Worm (Caenorhabditis elegans) whole organism, late embryonic: Measurements from ENCODE around the gene Y54G2A.72.

Source experiments
- C08G9.2 ChIP-seq: sonication (generic microtip); optimal IDR thresholded peaks from 2 replicates; lab custom pipeline; 2016; ENCODE audit warnings: mild to moderate bottlenecking, missing genetic modification characterization, moderate library complexity, missing compliant biosample characterization
- K02D7.2 ChIP-seq: sonication (generic microtip); optimal IDR thresholded peaks from 2 replicates; lab custom pipeline; 2017; ENCODE audit warnings: mild to moderate bottlenecking, missing genetic modification characterization, missing compliant biosample characterization
- K09A11.1 ChIP-seq: sonication (generic microtip); optimal IDR thresholded peaks from 2 replicates; lab custom pipeline; 2017; ENCODE audit warnings: antibody characterized with exemption, mild to moderate bottlenecking, missing genetic modification characterization, missing compliant biosample characterization; ENCODE audit not compliant: insufficient read depth
- T23F11.4 ChIP-seq: fragments of 200-800 bp; sonication (Bioruptor generic); optimal IDR thresholded peaks from 2 replicates; lab custom pipeline; 2018; ENCODE audit warnings: mild to moderate bottlenecking, missing genetic modification characterization, missing compliant biosample characterization
- Y22D7AL.16 ChIP-seq: sonication (generic microtip); optimal IDR thresholded peaks from 2 replicates; lab custom pipeline; 2016; ENCODE audit warnings: missing genetic modification characterization, missing compliant biosample characterization
- ahr-1 ChIP-seq: sonication (generic microtip); optimal IDR thresholded peaks from 2 replicates; lab custom pipeline; 2016; ENCODE audit warnings: missing genetic modification characterization, missing compliant biosample characterization
- ama-1 ChIP-seq: fragments of 150-350 bp; optimal IDR thresholded peaks from 2 replicates; lab custom pipeline; 2014
- ceh-14 ChIP-seq: sonication (generic microtip); optimal IDR thresholded peaks from 2 replicates; lab custom pipeline; 2016; ENCODE audit warnings: missing genotype, missing genetic modification characterization, missing compliant biosample characterization
- ceh-18 ChIP-seq: sonication (generic microtip); optimal IDR thresholded peaks from 2 replicates; lab custom pipeline; 2016; ENCODE audit warnings: missing genetic modification characterization, missing compliant biosample characterization
- ceh-19 ChIP-seq: fragments of 200-800 bp; sonication (Bioruptor generic); optimal IDR thresholded peaks from 2 replicates; lab custom pipeline; 2018; ENCODE audit warnings: mild to moderate bottlenecking, missing genetic modification characterization, missing compliant biosample characterization
- ceh-2 ChIP-seq: sonication (generic microtip); optimal IDR thresholded peaks from 2 replicates; lab custom pipeline; 2016; ENCODE audit warnings: missing genotype, missing genetic modification characterization, missing compliant biosample characterization
- ceh-31 ChIP-seq: sonication (generic microtip); optimal IDR thresholded peaks from 2 replicates; lab custom pipeline; 2016; ENCODE audit warnings: missing genetic modification characterization, missing compliant biosample characterization
- ceh-48 ChIP-seq: sonication (generic microtip); optimal IDR thresholded peaks from 2 replicates; lab custom pipeline; 2016; ENCODE audit warnings: missing genetic modification characterization, inconsistent platforms, missing compliant biosample characterization
- ceh-6 ChIP-seq: fragments of 200-800 bp; sonication (Bioruptor generic); optimal IDR thresholded peaks from 2 replicates; lab custom pipeline; 2018; ENCODE audit warnings: mild to moderate bottlenecking, missing genetic modification characterization, missing compliant biosample characterization
- che-1 ChIP-seq: sonication (generic microtip); optimal IDR thresholded peaks from 2 replicates; lab custom pipeline; 2016; ENCODE audit warnings: mild to moderate bottlenecking, missing genetic modification characterization, missing compliant biosample characterization
- elt-4 ChIP-seq: sonication (generic microtip); optimal IDR thresholded peaks from 2 replicates; lab custom pipeline; 2016; ENCODE audit warnings: missing genetic modification characterization, missing compliant biosample characterization
- ets-4 ChIP-seq: sonication (generic microtip); optimal IDR thresholded peaks from 2 replicates; lab custom pipeline; 2016; ENCODE audit warnings: missing genetic modification characterization, missing compliant biosample characterization
- fkh-10 ChIP-seq: fragments of 150-350 bp; optimal IDR thresholded peaks from 2 replicates; lab custom pipeline; 2014; ENCODE audit warnings: missing biosample characterization, missing genetic modification reagents, missing genetic modification characterization
- fkh-6 ChIP-seq: sonication (generic microtip); optimal IDR thresholded peaks from 2 replicates; lab custom pipeline; 2016; ENCODE audit warnings: missing genetic modification characterization, missing compliant biosample characterization
- gmeb-2 ChIP-seq: sonication (generic microtip); optimal IDR thresholded peaks from 2 replicates; lab custom pipeline; 2016; ENCODE audit warnings: missing genetic modification characterization, inconsistent platforms, missing compliant biosample characterization
- hlh-13 ChIP-seq: fragments of 200-800 bp; sonication (Bioruptor generic); optimal IDR thresholded peaks from 2 replicates; lab custom pipeline; 2018; ENCODE audit warnings: mild to moderate bottlenecking, missing genetic modification characterization, missing compliant biosample characterization
- hlh-15 ChIP-seq: sonication (generic microtip); optimal IDR thresholded peaks from 2 replicates; lab custom pipeline; 2016; ENCODE audit warnings: missing genetic modification characterization, missing compliant biosample characterization
- hlh-30 ChIP-seq: sonication (generic microtip); optimal IDR thresholded peaks from 2 replicates; lab custom pipeline; 2017; ENCODE audit warnings: antibody characterized with exemption, missing genetic modification characterization, missing compliant biosample characterization; ENCODE audit not compliant: insufficient read depth
- hlh-6 ChIP-seq: sonication (generic microtip); optimal IDR thresholded peaks from 2 replicates; lab custom pipeline; 2016; ENCODE audit warnings: missing genotype, missing genetic modification characterization, missing compliant biosample characterization
- lin-11 ChIP-seq: fragments of 200-800 bp; sonication (Bioruptor generic); optimal IDR thresholded peaks from 2 replicates; lab custom pipeline; 2018; ENCODE audit warnings: mild to moderate bottlenecking, missing genetic modification characterization, missing compliant biosample characterization
- madf-2 ChIP-seq: sonication (generic microtip); optimal IDR thresholded peaks from 2 replicates; lab custom pipeline; 2017; ENCODE audit warnings: missing genetic modification characterization, missing compliant biosample characterization
- nfya-1 ChIP-seq: sonication (generic microtip); optimal IDR thresholded peaks from 2 replicates; lab custom pipeline; 2017; ENCODE audit warnings: missing genetic modification characterization, mild to moderate bottlenecking, missing compliant biosample characterization, antibody characterized with exemption, moderate library complexity
- odd-2 ChIP-seq: sonication (generic microtip); optimal IDR thresholded peaks from 2 replicates; lab custom pipeline; 2017; ENCODE audit warnings: antibody characterized with exemption, mild to moderate bottlenecking, missing genetic modification characterization, missing compliant biosample characterization
- pat-9 ChIP-seq: fragments of 200-800 bp; sonication (Bioruptor generic); optimal IDR thresholded peaks from 2 replicates; lab custom pipeline; 2018; ENCODE audit warnings: mild to moderate bottlenecking, missing genetic modification characterization, moderate library complexity, missing compliant biosample characterization
- pax-1 ChIP-seq: fragments of 150-350 bp; optimal IDR thresholded peaks from 2 replicates; lab custom pipeline; 2014; ENCODE audit warnings: missing biosample characterization, missing genetic modification characterization
- pha-2 ChIP-seq: sonication (generic microtip); optimal IDR thresholded peaks from 2 replicates; lab custom pipeline; 2017; ENCODE audit warnings: mild to moderate bottlenecking, missing genetic modification characterization, missing compliant biosample characterization
- pha-4 ChIP-seq: fragments of 150-350 bp; optimal IDR thresholded peaks from 2 replicates; lab custom pipeline; 2018; ENCODE audit warnings: missing biosample characterization, missing genetic modification reagents, missing genetic modification characterization
- pros-1 ChIP-seq: fragments of 150-350 bp; optimal IDR thresholded peaks from 2 replicates; lab custom pipeline; 2014; ENCODE audit warnings: missing biosample characterization, missing genetic modification reagents, missing genetic modification characterization
- rnt-1 ChIP-seq: sonication (generic microtip); optimal IDR thresholded peaks from 2 replicates; lab custom pipeline; 2016; ENCODE audit warnings: missing genetic modification characterization, missing compliant biosample characterization
- sdc-2 ChIP-seq: sonication (generic microtip); optimal IDR thresholded peaks from 2 replicates; lab custom pipeline; 2016; ENCODE audit warnings: missing genotype, missing genetic modification characterization, missing compliant biosample characterization
- ttx-3 ChIP-seq: sonication (generic microtip); optimal IDR thresholded peaks from 2 replicates; lab custom pipeline; 2016; ENCODE audit warnings: missing genetic modification reagents, missing genetic modification characterization, missing compliant biosample characterization
- unc-3 ChIP-seq, 2 experiments: fragments of 200-800 bp in 1 of 2; sonication (Bioruptor generic) in 1 of 2; sonication (generic microtip) in 1 of 2; conservative IDR thresholded peaks in 1 of 2; optimal IDR thresholded peaks in 1 of 2; 2 replicates each; pipeline versions ENCODE4 v1.3.6 to Lab custom; 2016 to 2022; ENCODE audit warnings: missing compliant biosample characterization in 2 of 2, missing genetic modification characterization in 2 of 2, missing genetic modification reagents in 1 of 2
- unc-55 ChIP-seq: sonication (generic microtip); optimal IDR thresholded peaks from 2 replicates; lab custom pipeline; 2017; ENCODE audit warnings: missing biosample characterization, missing genetic modification reagents, missing genetic modification characterization
- ztf-16 ChIP-seq: sonication (generic microtip); optimal IDR thresholded peaks from 2 replicates; lab custom pipeline; 2017; ENCODE audit warnings: missing genetic modification characterization, missing compliant biosample characterization

Y54G2A.72 gene

ce11 chrIV:2751568-2751967, 26.4 kb upstream of the Y54G2A.72 start, which contains the start of gene Y54G2A.41:
Y54G2A.41 (plus strand) TSS chrIV:2751868.
- no peak for TF ChIP-seq ahr-1 (tag; lab: Kevin White, UChicago)
- TF ChIP-seq ztf-16 = no peak
- TF ChIP-seq ceh-19 (GFP tag; lab: Kevin White, UChicago) = no peak
- no peak for TF ChIP-seq lin-11
- TF ChIP-seq ets-4 (tag; lab: Kevin White, UChicago) = no peak
- TF ChIP-seq ceh-6 (GFP tag; lab: Kevin White, UChicago) = no peak
- no peak for TF ChIP-seq hlh-15 (tag; lab: Kevin White, UChicago)
- TF ChIP-seq K09A11.1 (tag; lab: Kevin White, UChicago) = no peak
- TF ChIP-seq rnt-1 = no peak
- no peak for TF ChIP-seq pros-1 (tag; lab: Kevin White, UChicago)
- no peak for TF ChIP-seq T23F11.4 (GFP tag; lab: Kevin White, UChicago)
- TF ChIP-seq C08G9.2 (tag; lab: Kevin White, UChicago) = no peak
- no peak for TF ChIP-seq pha-2 (tag; lab: Kevin White, UChicago)
- TF ChIP-seq unc-3 (GFP tag; conservative IDR thresholded peaks at IDR 0.05; lab: Robert Waterston, UW) = no peak
- TF ChIP-seq unc-3 (tag; optimal IDR thresholded peaks at IDR 0.05; lab: Kevin White, UChicago) = no peak
- TF ChIP-seq nfya-1 (tag; lab: Kevin White, UChicago) = no peak
- no peak for TF ChIP-seq hlh-13
- no peak for TF ChIP-seq pha-4 (tag; lab: Kevin White, UChicago)
- TF ChIP-seq, all 69 proteins: peak for 0

DNA sequence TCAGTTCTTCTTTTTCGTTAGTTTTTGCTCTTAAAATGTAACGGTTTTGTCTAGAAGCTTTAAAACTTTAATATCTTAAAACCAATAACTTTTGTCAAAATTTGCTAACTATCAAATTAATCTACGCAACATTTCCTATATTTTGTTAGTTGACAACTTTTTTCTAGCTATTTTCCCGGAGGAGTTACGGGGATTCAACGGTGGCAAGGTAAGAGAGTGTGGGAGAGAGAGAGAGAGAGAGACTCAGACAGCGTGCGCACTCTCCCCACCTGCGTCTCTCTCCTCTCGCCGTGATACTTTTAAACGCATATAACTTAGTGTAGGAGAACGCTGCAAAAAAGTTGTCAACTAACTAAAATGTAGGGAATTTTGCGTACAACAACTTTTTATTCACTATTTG, 24.4 kb upstream of the Y54G2A.72 start:
- TF ChIP-seq ceh-18 (tag; lab: Kevin White, UChicago) (no peak), madf-2 (no peak), ceh-19 (GFP tag; lab: Kevin White, UChicago) (no peak), ceh-14 (tag; lab: Kevin White, UChicago) (no peak), che-1 (tag; lab: Kevin White, UChicago) (no peak), hlh-6 (tag; lab: Kevin White, UChicago) (no peak), sdc-2 (tag; lab: Kevin White, UChicago) (no peak), hlh-13 (no peak), hlh-30 (tag; lab: Kevin White, UChicago) (no peak), ceh-48 (tag; lab: Kevin White, UChicago) (no peak), unc-55 (GFP tag; lab: Kevin White, UChicago) (no peak), ttx-3 (tag; lab: Kevin White, UChicago) (no peak), ama-1 (lab: Kevin White, UChicago) (no peak), fkh-10 (GFP tag; lab: Kevin White, UChicago) (no peak), rnt-1 (no peak), Y22D7AL.16 (no peak), elt-4 (no peak)

DNA sequence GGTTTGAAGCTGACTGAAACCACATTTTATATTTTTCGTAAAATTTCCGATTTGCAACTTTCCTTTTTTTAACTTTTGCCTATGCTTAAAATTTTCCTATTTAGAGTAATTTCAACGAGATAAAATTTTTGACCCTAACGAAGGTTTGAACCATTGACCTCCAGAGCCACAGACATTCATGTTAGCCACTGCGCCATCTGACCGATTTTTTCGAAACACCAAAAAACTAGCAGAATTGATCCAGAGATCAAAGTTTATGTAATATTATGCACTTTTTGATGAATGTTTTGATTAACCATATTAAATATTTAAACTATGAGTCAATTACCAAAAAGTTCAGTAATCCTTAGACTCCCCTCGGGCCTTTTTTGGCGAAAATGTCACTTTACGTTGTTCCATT, 19.9 kb upstream of the Y54G2A.72 start:
- TF ChIP-seq fkh-10 (GFP tag; lab: Kevin White, UChicago) (no peak), ttx-3 (tag; lab: Kevin White, UChicago) (no peak), pax-1 (tag; lab: Kevin White, UChicago) (no peak), pat-9 (tag; lab: Kevin White, UChicago) (no peak), lin-11 (no peak), fkh-6 (tag; lab: Kevin White, UChicago) (no peak), gmeb-2 (tag; lab: Kevin White, UChicago) (no peak)

DNA sequence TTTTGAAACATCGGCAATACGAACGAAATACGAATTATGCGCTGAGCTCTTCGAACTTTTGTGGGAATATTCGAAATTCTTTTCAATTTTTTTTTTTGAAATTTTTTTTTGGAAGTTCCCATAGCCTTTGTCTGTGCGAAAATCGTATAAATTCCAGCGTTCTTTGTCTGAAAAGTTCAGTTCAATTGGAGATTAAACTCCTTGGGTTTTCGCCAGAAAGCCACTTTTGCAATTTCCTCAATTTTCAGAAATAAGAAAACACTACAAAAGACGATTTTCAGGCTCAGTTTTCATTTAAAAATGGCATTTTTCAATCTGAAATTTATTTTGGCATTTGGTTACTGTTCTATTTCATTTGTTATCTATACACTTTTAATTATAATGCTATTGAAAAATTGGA, 18.8 kb upstream of the Y54G2A.72 start, which contains the start of gene Y54G2A.38:
TSS of gene Y54G2A.38 (plus strand) at position 301 of the 400 bp plus-strand sequence.
- TF ChIP-seq hlh-6 (tag; lab: Kevin White, UChicago) = no peak
- TF ChIP-seq odd-2 (tag; lab: Kevin White, UChicago) = no peak
- no peak for TF ChIP-seq ceh-2 (tag; lab: Kevin White, UChicago)
- no peak for TF ChIP-seq ceh-31 (tag; lab: Kevin White, UChicago)
- TF ChIP-seq lin-11 = no peak
- TF ChIP-seq K02D7.2 (tag; lab: Kevin White, UChicago) = no peak
- no peak for TF ChIP-seq hlh-13
- TF ChIP-seq, all 69 proteins: peak for 0
